Fruit fly (Drosophila melanogaster) whole organism: ENCODE data around the gene CG6763.

Experiments used
- CG8478 ChIP-seq: fragments of >200 bp; optimal IDR thresholded peaks from 2 replicates; lab custom pipeline; 2018; ENCODE audit warnings: inconsistent platforms
- Dll ChIP-seq: fragments of >200 bp; optimal IDR thresholded peaks from 2 replicates; lab custom pipeline; 2017
- EcR ChIP-seq, 2 experiments: fragments of >200 bp; optimal IDR thresholded peaks; 2 replicates each; lab custom pipeline; 2017; ENCODE audit warnings: missing biosample characterization in 2 of 2, missing genetic modification characterization in 2 of 2, missing genetic modification reagents in 2 of 2
- pan ChIP-seq: fragments of >200 bp; optimal IDR thresholded peaks from 2 replicates; lab custom pipeline; 2017
- psq ChIP-seq: fragments of >200 bp; optimal IDR thresholded peaks from 2 replicates; lab custom pipeline; 2017
- usp ChIP-seq: fragments of >200 bp; optimal IDR thresholded peaks from 2 replicates; lab custom pipeline; 2017; ENCODE audit warnings: missing biosample characterization, missing genetic modification characterization, mixed read lengths

CG6763 gene

DNA sequence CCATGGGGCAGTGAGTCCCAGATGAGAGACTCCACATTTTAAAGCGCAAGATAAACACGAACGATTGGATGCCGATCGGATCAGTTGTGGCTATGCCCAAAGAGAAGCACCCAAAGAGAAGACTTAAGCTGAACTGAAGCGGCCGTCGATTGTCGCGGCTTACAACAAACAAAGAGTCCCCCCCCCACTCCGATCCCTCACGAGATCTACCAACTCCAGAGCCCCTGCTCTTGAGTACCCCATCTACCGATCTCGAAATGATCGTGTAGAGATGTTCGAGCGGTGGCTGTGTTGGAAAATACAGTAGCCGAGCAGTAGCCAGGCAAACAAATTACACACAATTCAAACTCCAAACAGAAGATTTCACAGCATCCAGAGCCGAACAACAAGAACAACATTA lies 41.9 kb downstream of the CG6763 start:
- TF ChIP-seq psq (lab: Kevin White, UChicago), result no peak
- no peak for TF ChIP-seq usp (GFP tag; lab: Kevin White, UChicago)
- TF ChIP-seq CG8478 (lab: Kevin White, UChicago), result no peak
- no peak for TF ChIP-seq pan
- no peak for TF ChIP-seq Dll (lab: Kevin White, UChicago)
- no peak for TF ChIP-seq EcR (GFP tag; optimal IDR thresholded peaks at IDR 0.05; lab: Kevin White, UChicago)

- TF ChIP-seq EcR (GFP tag; optimal IDR thresholded peaks at IDR 0.05; lab: Kevin White, UChicago) (peak in 1 of 2 experiments; percentile 49), psq (lab: Kevin White, UChicago) (no peak)
Observed at dm6 chr3R:23326292-23326691, 42.5 kb downstream of the CG6763 start.

DNA sequence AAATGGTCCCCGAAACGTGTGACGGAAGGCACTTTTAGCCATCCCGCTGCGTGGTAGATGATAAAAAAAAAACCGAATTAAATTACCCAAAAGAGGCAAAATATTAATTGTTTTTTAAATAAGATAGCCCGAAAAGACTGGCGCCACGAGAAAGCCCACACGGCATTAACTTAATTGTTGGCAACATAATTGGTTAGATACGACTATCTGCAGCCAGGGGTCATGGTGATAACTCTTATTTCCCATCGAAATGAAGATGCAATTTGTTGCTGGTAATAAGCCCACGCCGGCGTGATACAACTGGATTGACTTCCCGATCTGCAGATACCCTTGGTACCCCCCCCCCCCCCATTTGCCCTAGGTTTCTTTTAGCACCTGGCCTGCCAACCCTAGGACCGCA lies 43.9 kb downstream of the CG6763 start:
- no peak for TF ChIP-seq EcR (GFP tag; optimal IDR thresholded peaks at IDR 0.05; lab: Kevin White, UChicago)
- TF ChIP-seq psq (lab: Kevin White, UChicago), result no peak
- TF ChIP-seq Dll (lab: Kevin White, UChicago), result no peak
- TF ChIP-seq usp (GFP tag; lab: Kevin White, UChicago), result no peak
- TF ChIP-seq pan, result no peak
- no peak for TF ChIP-seq CG8478 (lab: Kevin White, UChicago)

dm6 chr3R:23331280-23331679 lies 47.5 kb downstream of the CG6763 start:
- TF ChIP-seq psq (lab: Kevin White, UChicago), result no peak
- TF ChIP-seq Dll (lab: Kevin White, UChicago), result no peak
- no peak for TF ChIP-seq EcR (GFP tag; optimal IDR thresholded peaks at IDR 0.05; lab: Kevin White, UChicago)
- TF ChIP-seq usp (GFP tag; lab: Kevin White, UChicago), result no peak
- TF ChIP-seq pan, result no peak
- TF ChIP-seq CG8478 (lab: Kevin White, UChicago), result no peak

dm6 chr3R:23331865-23332367 lies 48.1 kb downstream of the CG6763 start:
- TF ChIP-seq usp (GFP tag; lab: Kevin White, UChicago) (no peak), psq (lab: Kevin White, UChicago) (no peak), pan (no peak), CG8478 (lab: Kevin White, UChicago) (no peak), EcR (GFP tag; optimal IDR thresholded peaks at IDR 0.05; lab: Kevin White, UChicago) (no peak), Dll (lab: Kevin White, UChicago) (no peak)

DNA sequence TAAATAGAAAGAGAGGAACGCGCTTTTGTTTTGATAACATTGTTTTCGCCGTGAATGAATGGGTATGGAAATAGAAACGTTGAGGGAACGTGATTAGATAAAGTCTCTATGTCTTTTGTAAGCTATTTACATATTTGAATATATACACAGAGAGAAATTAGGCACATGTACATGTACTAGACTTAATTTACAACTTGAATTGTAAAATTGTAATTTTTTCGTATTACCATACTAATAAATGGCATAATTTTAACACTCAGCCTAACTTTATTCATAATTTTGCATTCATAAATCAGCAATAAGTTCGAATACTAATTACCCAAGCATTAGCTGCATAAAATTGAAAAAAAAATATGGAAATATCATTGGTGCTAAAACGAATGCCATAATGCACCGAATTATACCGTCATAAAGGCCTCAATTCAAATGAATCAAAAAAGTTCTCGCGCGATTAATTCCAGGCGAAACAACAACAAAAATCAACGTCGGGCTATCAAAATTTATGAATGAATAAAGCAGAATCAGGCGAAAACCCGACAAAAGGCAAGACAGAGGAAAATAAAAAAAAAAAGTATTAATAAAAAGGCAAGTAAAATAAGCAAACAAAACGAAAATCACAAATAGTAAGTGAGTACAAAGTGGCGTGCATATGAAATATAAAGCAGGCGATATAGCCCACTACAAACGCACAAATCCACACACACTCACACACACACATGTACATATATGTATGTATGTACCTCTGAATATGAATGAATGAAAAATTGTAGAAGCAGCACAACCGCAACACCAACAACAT lies 48.9 kb downstream of the CG6763 start:
- no peak for TF ChIP-seq EcR (GFP tag; optimal IDR thresholded peaks at IDR 0.05; lab: Kevin White, UChicago)
- TF ChIP-seq pan, result no peak
- no peak for TF ChIP-seq usp (GFP tag; lab: Kevin White, UChicago)
- no peak for TF ChIP-seq psq (lab: Kevin White, UChicago)
- no peak for TF ChIP-seq CG8478 (lab: Kevin White, UChicago)
- no peak for TF ChIP-seq Dll (lab: Kevin White, UChicago)

- TF ChIP-seq pan (peak; percentile 23), Dll (lab: Kevin White, UChicago) (no peak)
Observed at dm6 chr3R:23333334-23334035, 49.7 kb downstream of the CG6763 start.

dm6 chr3R:23334036-23334744 lies 50.4 kb downstream of the CG6763 start:
- no peak for TF ChIP-seq pan
- peak; percentile 95 for TF ChIP-seq Dll (lab: Kevin White, UChicago)

DNA sequence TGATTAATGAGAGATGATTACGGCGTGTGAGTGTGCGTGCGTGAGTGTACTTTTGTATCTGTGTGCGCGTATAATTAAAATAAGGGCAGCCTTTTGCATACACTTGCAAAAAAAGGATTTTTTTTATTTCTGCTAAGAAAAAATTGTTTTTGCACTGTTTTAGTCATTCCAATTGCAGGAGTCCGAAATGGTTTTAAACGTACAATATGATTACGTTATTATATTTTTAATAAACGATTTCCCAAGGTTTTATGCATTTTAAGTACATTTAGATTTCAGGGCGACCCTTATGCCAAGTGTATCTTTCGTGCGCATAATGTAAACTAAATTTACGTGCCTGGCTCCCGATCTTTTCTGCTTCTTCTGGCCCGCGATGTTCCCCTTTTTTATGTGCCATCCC lies 51.1 kb downstream of the CG6763 start:
- TF ChIP-seq CG8478 (lab: Kevin White, UChicago) (no peak), Dll (lab: Kevin White, UChicago) (no peak), pan (no peak)

dm6 chr3R:23335577-23335976 lies 51.8 kb downstream of the CG6763 start:
- no peak for TF ChIP-seq Dll (lab: Kevin White, UChicago)
- no peak for TF ChIP-seq EcR (GFP tag; optimal IDR thresholded peaks at IDR 0.05; lab: Kevin White, UChicago)
- TF ChIP-seq CG8478 (lab: Kevin White, UChicago), result no peak
- no peak for TF ChIP-seq psq (lab: Kevin White, UChicago)
- TF ChIP-seq pan, result no peak
- no peak for TF ChIP-seq usp (GFP tag; lab: Kevin White, UChicago)
